Fruit fly (Drosophila melanogaster): Measurements from ENCODE around the gene CG6813.
A peak's percentile ranks its signal among the peaks of the same experiment; 100 is the strongest.

CG6813 gene

dm6 chr3R:11617363-11617762 lies 9.1 kb downstream of the CG6813 start (continued):
- TF ChIP-seq dan (GFP tag; IDR thresholded peaks at IDR 0.05) (no peak), seq (GFP tag; IDR thresholded peaks at IDR 0.05) (no peak), CrebB (tag; optimal IDR thresholded peaks at IDR 0.05) (no peak), slou (GFP tag; optimal IDR thresholded peaks at IDR 0.05) (no peak), CG5953 (GFP tag; IDR thresholded peaks at IDR 0.05) (no peak), B-H2 (GFP tag; optimal IDR thresholded peaks at IDR 0.05) (no peak), Trl (optimal IDR thresholded peaks at IDR 0.05) (no peak), Trl (GFP tag; optimal IDR thresholded peaks at IDR 0.05) (peak; percentile 17), Chrac-16 (GFP tag; optimal IDR thresholded peaks at IDR 0.05) (peak; percentile 18), CG6654 (GFP tag; optimal IDR thresholded peaks at IDR 0.05) (no peak), sr (GFP tag; IDR thresholded peaks at IDR 0.05) (no peak), CG31365 (tag; optimal IDR thresholded peaks at IDR 0.05) (no peak), CG16779 (GFP tag; IDR thresholded peaks at IDR 0.05) (no peak), croc (GFP tag; conservative IDR thresholded peaks at IDR 0.05) (peak; percentile 48), CG9727 (GFP tag; optimal IDR thresholded peaks at IDR 0.05) (peak; percentile 55), gcm (GFP tag; optimal IDR thresholded peaks at IDR 0.05) (peak; percentile 16), ato (GFP tag; IDR thresholded peaks at IDR 0.05; ENCODE audit: partially characterized antibody) (no peak), CG11398 (GFP tag; optimal IDR thresholded peaks at IDR 0.05) (no peak), CG15073 (GFP tag; optimal IDR thresholded peaks at IDR 0.05) (no peak), bowl (GFP tag; IDR thresholded peaks at IDR 0.05) (no peak), esg (GFP tag; conservative IDR thresholded peaks at IDR 0.05) (no peak), CG1647 (GFP tag; optimal IDR thresholded peaks at IDR 0.05) (no peak), ftz-f1 (GFP tag; optimal IDR thresholded peaks at IDR 0.05) (no peak), CG34376 (GFP tag; optimal IDR thresholded peaks at IDR 0.05) (no peak), CG6683 (GFP tag; optimal IDR thresholded peaks at IDR 0.05) (no peak), Oli (tag; optimal IDR thresholded peaks at IDR 0.05) (peak; percentile 26), ERR (GFP tag; optimal IDR thresholded peaks at IDR 0.05) (no peak), cato (GFP tag; optimal IDR thresholded peaks at IDR 0.05; ENCODE audit: borderline replicate concordance) (no peak), dimm (GFP tag; IDR thresholded peaks at IDR 0.05) (no peak), HmgD (GFP tag; optimal IDR thresholded peaks at IDR 0.05) (no peak), sens (GFP tag) (peak; percentile 88), CG13424 (tag; optimal IDR thresholded peaks at IDR 0.05) (peak; percentile 35), dmrt11E (tag; optimal IDR thresholded peaks at IDR 0.05) (peak; percentile 85), CG17328 (GFP tag; IDR thresholded peaks at IDR 0.05) (0 out of 2 replicates have a peak, but pooled peaks have one; percentile 10), Nf-YB (GFP tag; optimal IDR thresholded peaks at IDR 0.05) (no peak), CTCF (GFP tag; optimal IDR thresholded peaks at IDR 0.05) (no peak), CG2116 (GFP tag; optimal IDR thresholded peaks at IDR 0.05) (no peak), sima (GFP tag; optimal IDR thresholded peaks at IDR 0.05) (no peak), CG11560 (tag; IDR thresholded peaks at IDR 0.05) (no peak), ems (GFP tag; optimal IDR thresholded peaks at IDR 0.05) (no peak), lola (GFP tag; optimal IDR thresholded peaks at IDR 0.05) (peak in 1 of 3 experiments; percentile 81), CG8281 (tag; optimal IDR thresholded peaks at IDR 0.05) (no peak), otp (GFP tag; IDR thresholded peaks at IDR 0.05) (no peak), az2 (GFP tag; optimal IDR thresholded peaks at IDR 0.05) (peak; percentile 33), E2f1 (GFP tag; IDR thresholded peaks at IDR 0.05) (no peak), psq (GFP tag; optimal IDR thresholded peaks at IDR 0.05) (no peak), CG34422 (GFP tag; IDR thresholded peaks at IDR 0.05) (no peak), Poxn (GFP tag; IDR thresholded peaks at IDR 0.05) (no peak), Fer3 (tag; optimal IDR thresholded peaks at IDR 0.05) (no peak), ssp (GFP tag; IDR thresholded peaks at IDR 0.05) (no peak), Adf1 (GFP tag; IDR thresholded peaks at IDR 0.05) (no peak), Hr3 (GFP tag; optimal IDR thresholded peaks at IDR 0.05) (no peak), CG6175 (GFP tag; IDR thresholded peaks at IDR 0.05) (no peak), kay (GFP tag; optimal IDR thresholded peaks at IDR 0.05) (no peak)

All from whole organism, embryonic.